Fruit fly (Drosophila melanogaster): ENCODE results near the gene RtGEF.

dm6 chr2L:20326317-20326716, 23.9 kb upstream of the RtGEF start:
- TF ChIP-seq bsh (GFP tag; optimal IDR thresholded peaks at IDR 0.05) (peak; percentile 72 to 76), CG2129 (GFP tag; IDR thresholded peaks at IDR 0.05; ENCODE audit: partially characterized antibody) (no peak), sens-2 (GFP tag; IDR thresholded peaks at IDR 0.05) (no peak), dmrt99B (tag; optimal IDR thresholded peaks at IDR 0.05) (peak; percentile 82), CG6791 (GFP tag; IDR thresholded peaks at IDR 0.05; ENCODE audit: partially characterized antibody) (no peak), CG2678 (tag; optimal IDR thresholded peaks at IDR 0.05) (peak; percentile 83), CG18011 (GFP tag; optimal IDR thresholded peaks at IDR 0.05) (no peak), insv (GFP tag; optimal IDR thresholded peaks at IDR 0.05) (no peak), CG10654 (GFP tag; optimal IDR thresholded peaks at IDR 0.05) (peak; percentile 60), CHES-1-like (GFP tag; optimal IDR thresholded peaks at IDR 0.05) (no peak), CG16813 (GFP tag; IDR thresholded peaks at IDR 0.05; ENCODE audit: partially characterized antibody) (peak; percentile 31; the same call in 1 of the 3 replicates), MESR4 (GFP tag; optimal IDR thresholded peaks at IDR 0.05) (no peak), ham (GFP tag; IDR thresholded peaks at IDR 0.05) (no peak)
